Fruit fly (Drosophila melanogaster) whole organism, embryonic: Measurements from ENCODE around the gene RpS9.

Experiments
- Atf3 ChIP-seq: fragments of 200-800 bp; sonication (Bioruptor generic); optimal IDR thresholded peaks from 3 replicates; lab custom pipeline; 2016; ENCODE audit warnings: missing biosample characterization, missing genetic modification characterization
- Awh ChIP-seq: fragments of 200-800 bp; sonication (Bioruptor generic); IDR thresholded peaks from 2 replicates; pipeline ENCODE4, ENCODE4 v1.3.6; 2022; ENCODE audit warnings: missing biosample characterization, missing genetic modification characterization
- Bteb2 ChIP-seq: fragments of 200-800 bp; sonication (Bioruptor generic); optimal IDR thresholded peaks from 2 replicates; lab custom pipeline; 2016; ENCODE audit warnings: missing biosample characterization, missing genetic modification characterization
- C15 ChIP-seq: fragments of 200-800 bp; sonication (Bioruptor generic); IDR thresholded peaks from 3 replicates; pipeline ENCODE4 v1.3.6; 2022; ENCODE audit warnings: missing biosample characterization, missing genetic modification characterization
- CG11723 ChIP-seq: fragments of 200-800 bp; sonication (Bioruptor generic); optimal IDR thresholded peaks from 2 replicates; lab custom pipeline; 2017; ENCODE audit warnings: missing biosample characterization, mild to moderate bottlenecking, missing genetic modification characterization
- CG12219 ChIP-seq: fragments of 200-800 bp; sonication (Bioruptor generic); optimal IDR thresholded peaks from 3 replicates; lab custom pipeline; 2018; ENCODE audit warnings: missing biosample characterization, mild to moderate bottlenecking, missing genetic modification characterization
- CG1233 ChIP-seq: fragments of 200-800 bp; sonication (Bioruptor generic); optimal IDR thresholded peaks from 4 replicates; lab custom pipeline; 2018; ENCODE audit warnings: missing biosample characterization, mild to moderate bottlenecking, missing genetic modification characterization
- CG15011 ChIP-seq: fragments of 200-800 bp; sonication (Bioruptor generic); optimal IDR thresholded peaks from 3 replicates; lab custom pipeline; 2018; ENCODE audit warnings: missing biosample characterization, mild to moderate bottlenecking, missing genetic modification characterization
- CG16863 ChIP-seq: fragments of 200-800 bp; sonication (Bioruptor generic); optimal IDR thresholded peaks from 3 replicates; lab custom pipeline; 2016; ENCODE audit warnings: missing biosample characterization, missing genetic modification characterization
- CG17802 ChIP-seq: fragments of 200-800 bp; sonication (Bioruptor generic); optimal IDR thresholded peaks from 2 replicates; lab custom pipeline; 2018; ENCODE audit warnings: missing biosample characterization, mild to moderate bottlenecking, missing genetic modification characterization, moderate library complexity
- CG1832 ChIP-seq: fragments of 200-800 bp; sonication (Bioruptor generic); optimal IDR thresholded peaks from 2 replicates; lab custom pipeline; 2017; ENCODE audit warnings: missing biosample characterization, mild to moderate bottlenecking, missing genetic modification characterization, inconsistent platforms
- CG2129 ChIP-seq: fragments of 200-800 bp; sonication (Bioruptor generic); IDR thresholded peaks from 2 replicates; pipeline ENCODE4 v1.3.6; 2022; ENCODE audit warnings: missing biosample characterization, missing genetic modification characterization; ENCODE audit not compliant: partially characterized antibody
- CG3163 ChIP-seq: fragments of 200-800 bp; sonication (Bioruptor generic); optimal IDR thresholded peaks from 3 replicates; lab custom pipeline; 2016; ENCODE audit warnings: missing biosample characterization, missing genetic modification characterization
- CG33557 ChIP-seq: fragments of 200-800 bp; sonication (Bioruptor generic); optimal IDR thresholded peaks from 2 replicates; lab custom pipeline; 2019; ENCODE audit warnings: missing biosample characterization, mild to moderate bottlenecking, missing genetic modification characterization, moderate library complexity
- CG42726 ChIP-seq: fragments of 200-800 bp; sonication (Bioruptor generic); IDR thresholded peaks from 2 replicates; pipeline ENCODE4 v1.3.6; 2022; ENCODE audit warnings: missing biosample characterization, missing genetic modification characterization; ENCODE audit not compliant: partially characterized antibody
- CG4360 ChIP-seq: fragments of 200-800 bp; sonication (Bioruptor generic); IDR thresholded peaks from 2 replicates; pipeline ENCODE4 v1.3.6; 2022; ENCODE audit warnings: missing biosample characterization, missing genetic modification characterization
- CG5180 ChIP-seq: fragments of 200-800 bp; sonication (Bioruptor generic); optimal IDR thresholded peaks from 3 replicates; lab custom pipeline; 2017; ENCODE audit warnings: missing biosample characterization, missing genetic modification characterization, mild to moderate bottlenecking, moderate library complexity, missing genetic modification reagents
- CG6272 ChIP-seq: fragments of 200-800 bp; sonication (Bioruptor generic); IDR thresholded peaks from 2 replicates; pipeline ENCODE4 v1.3.6; 2022; ENCODE audit warnings: missing biosample characterization, missing genetic modification characterization
- CG7357 ChIP-seq: fragments of 200-800 bp; sonication (Bioruptor generic); IDR thresholded peaks from 3 replicates; pipeline ENCODE4 v1.3.6; 2022; ENCODE audit warnings: missing biosample characterization, missing genetic modification characterization
- CG8924 ChIP-seq: fragments of 200-800 bp; optimal IDR thresholded peaks from 3 replicates; lab custom pipeline; 2019; ENCODE audit warnings: missing biosample characterization, mild to moderate bottlenecking, missing genetic modification characterization, moderate library complexity
- CkIIα-i1 ChIP-seq: fragments of 200-800 bp; sonication (Bioruptor generic); IDR thresholded peaks from 2 replicates; pipeline ENCODE4 v1.3.6; 2022; ENCODE audit warnings: missing biosample characterization, missing genetic modification characterization
- CoRest ChIP-seq: fragments of 200-800 bp; sonication (Bioruptor generic); optimal IDR thresholded peaks from 3 replicates; lab custom pipeline; 2018; ENCODE audit warnings: missing biosample characterization, mild to moderate bottlenecking, missing genetic modification characterization, moderate library complexity
- Dek ChIP-seq: fragments of 200-800 bp; sonication (Bioruptor generic); optimal IDR thresholded peaks from 3 replicates; lab custom pipeline; 2019; ENCODE audit warnings: missing biosample characterization, mild to moderate bottlenecking, missing genetic modification characterization, moderate library complexity
- Doc3 ChIP-seq: fragments of 200-800 bp; sonication (Bioruptor generic); IDR thresholded peaks from 3 replicates; pipeline ENCODE4 v1.3.6; 2022; ENCODE audit warnings: missing biosample characterization, missing genetic modification characterization; ENCODE audit not compliant: partially characterized antibody
- ERR ChIP-seq: fragments of 200-800 bp; sonication (Bioruptor generic); optimal IDR thresholded peaks from 2 replicates; lab custom pipeline; 2016; ENCODE audit warnings: missing biosample characterization, missing genetic modification characterization
- HmgZ ChIP-seq: fragments of 200-800 bp; sonication (Bioruptor generic); optimal IDR thresholded peaks from 2 replicates; lab custom pipeline; 2018; ENCODE audit warnings: missing biosample characterization, mild to moderate bottlenecking, missing genetic modification characterization
- Hr3 ChIP-seq: fragments of 200-800 bp; sonication (Bioruptor generic); optimal IDR thresholded peaks from 3 replicates; lab custom pipeline; 2016; ENCODE audit warnings: missing biosample characterization, missing genetic modification characterization
- Lhr ChIP-seq: fragments of 200-800 bp; sonication (Bioruptor generic); optimal IDR thresholded peaks from 3 replicates; lab custom pipeline; 2017; ENCODE audit warnings: mild to moderate bottlenecking, missing biosample characterization, missing genetic modification reagents, missing genetic modification characterization
- Lpt ChIP-seq: fragments of >200 bp; optimal IDR thresholded peaks from 2 replicates; lab custom pipeline; 2018; ENCODE audit warnings: missing biosample characterization, missing genetic modification characterization
- MBD-R2 ChIP-seq: fragments of 200-800 bp; sonication (Bioruptor generic); IDR thresholded peaks from 2 replicates; pipeline ENCODE4 v1.3.6; 2022; ENCODE audit warnings: missing biosample characterization, missing genetic modification characterization
- Oaz ChIP-seq: fragments of 200-800 bp; sonication (Bioruptor generic); IDR thresholded peaks from 2 replicates; pipeline ENCODE4 v1.3.6; 2022; ENCODE audit warnings: missing biosample characterization, missing genetic modification characterization
- Side ChIP-seq: fragments of 200-800 bp; sonication (Bioruptor generic); optimal IDR thresholded peaks from 2 replicates; lab custom pipeline; 2016; ENCODE audit warnings: missing biosample characterization, missing genetic modification characterization
- Six4 ChIP-seq: fragments of 200-800 bp; sonication (Bioruptor generic); optimal IDR thresholded peaks from 2 replicates; lab custom pipeline; 2016; ENCODE audit warnings: missing biosample characterization, missing genetic modification characterization
- Spps ChIP-seq: fragments of 200-800 bp; sonication (Bioruptor generic); optimal IDR thresholded peaks from 2 replicates; lab custom pipeline; 2018; ENCODE audit warnings: missing biosample characterization, mild to moderate bottlenecking, missing genetic modification characterization
- Tbp ChIP-seq: fragments of >200 bp; optimal IDR thresholded peaks from 2 replicates; lab custom pipeline; 2018; ENCODE audit warnings: missing biosample characterization, missing genetic modification characterization
- bab2 ChIP-seq: fragments of 200-800 bp; sonication (Bioruptor generic); optimal IDR thresholded peaks from 2 replicates; lab custom pipeline; 2016; ENCODE audit warnings: missing biosample characterization, missing genetic modification characterization
- chif ChIP-seq, 2 experiments: fragments of 200-800 bp; sonication (Bioruptor generic); optimal IDR thresholded peaks; 3 replicates each; lab custom pipeline; 2016; ENCODE audit warnings: missing biosample characterization in 2 of 2, missing genetic modification characterization in 2 of 2
- chinmo ChIP-seq: fragments of 200-800 bp; sonication (Bioruptor generic); IDR thresholded peaks from 4 replicates; pipeline ENCODE4 v1.3.6; 2022; ENCODE audit warnings: missing biosample characterization, missing genetic modification characterization; ENCODE audit not compliant: partially characterized antibody
- ci ChIP-seq: fragments of 200-800 bp; sonication (Bioruptor generic); IDR thresholded peaks from 3 replicates; pipeline ENCODE4 v1.3.6; 2022; ENCODE audit warnings: missing biosample characterization, missing genetic modification characterization
- dpn ChIP-seq, 2 experiments: fragments of 200-800 bp; sonication (Bioruptor generic); optimal IDR thresholded peaks; 3 replicates each; lab custom pipeline; 2016; ENCODE audit warnings: missing biosample characterization in 2 of 2, missing genetic modification characterization in 2 of 2
- fd3F ChIP-seq: fragments of 200-800 bp; sonication (Bioruptor generic); optimal IDR thresholded peaks from 2 replicates; lab custom pipeline; 2018; ENCODE audit warnings: missing biosample characterization, mild to moderate bottlenecking, missing genetic modification characterization, moderate library complexity
- gfzf ChIP-seq: fragments of 200-800 bp; sonication (Bioruptor generic); optimal IDR thresholded peaks from 2 replicates; lab custom pipeline; 2016; ENCODE audit warnings: missing biosample characterization, mild to moderate bottlenecking, missing genetic modification characterization, moderate library complexity
- gsb-n ChIP-seq: fragments of 200-800 bp; sonication (Bioruptor generic); optimal IDR thresholded peaks from 3 replicates; lab custom pipeline; 2018; ENCODE audit warnings: missing biosample characterization, mild to moderate bottlenecking, missing genetic modification characterization
- h ChIP-seq: fragments of >200 bp; optimal IDR thresholded peaks from 2 replicates; lab custom pipeline; 2017
- pho ChIP-seq: fragments of 200-800 bp; sonication (Bioruptor generic); optimal IDR thresholded peaks from 2 replicates; lab custom pipeline; 2016; ENCODE audit warnings: missing biosample characterization, missing genetic modification characterization
- scrt ChIP-seq: fragments of 200-800 bp; sonication (Bioruptor generic); optimal IDR thresholded peaks from 2 replicates; lab custom pipeline; 2018; ENCODE audit warnings: missing biosample characterization, mild to moderate bottlenecking, missing genetic modification characterization, moderate library complexity
- sisA ChIP-seq: fragments of 200-800 bp; sonication (Bioruptor generic); IDR thresholded peaks from 2 replicates; pipeline ENCODE4 v1.3.6; 2022; ENCODE audit warnings: missing biosample characterization, missing genetic modification characterization
- tgo ChIP-seq: fragments of 200-800 bp; sonication (Bioruptor generic); IDR thresholded peaks from 3 replicates; pipeline ENCODE4 v1.3.6; 2022; ENCODE audit warnings: missing biosample characterization, missing genetic modification characterization
- tup ChIP-seq: fragments of 200-800 bp; sonication (Bioruptor generic); optimal IDR thresholded peaks from 2 replicates; lab custom pipeline; 2016; ENCODE audit warnings: missing biosample characterization, mild to moderate bottlenecking, missing genetic modification characterization, moderate library complexity
- unc-4 ChIP-seq: fragments of 200-800 bp; sonication (Bioruptor generic); IDR thresholded peaks from 2 replicates; pipeline ENCODE4 v1.3.6; 2022; ENCODE audit warnings: missing biosample characterization, missing genetic modification characterization; ENCODE audit not compliant: partially characterized antibody
- z ChIP-seq: fragments of 200-800 bp; sonication (Bioruptor generic); IDR thresholded peaks from 3 replicates; pipeline ENCODE4 v1.3.6; 2022; ENCODE audit warnings: missing biosample characterization, missing genetic modification characterization

Gene RpS9

DNA sequence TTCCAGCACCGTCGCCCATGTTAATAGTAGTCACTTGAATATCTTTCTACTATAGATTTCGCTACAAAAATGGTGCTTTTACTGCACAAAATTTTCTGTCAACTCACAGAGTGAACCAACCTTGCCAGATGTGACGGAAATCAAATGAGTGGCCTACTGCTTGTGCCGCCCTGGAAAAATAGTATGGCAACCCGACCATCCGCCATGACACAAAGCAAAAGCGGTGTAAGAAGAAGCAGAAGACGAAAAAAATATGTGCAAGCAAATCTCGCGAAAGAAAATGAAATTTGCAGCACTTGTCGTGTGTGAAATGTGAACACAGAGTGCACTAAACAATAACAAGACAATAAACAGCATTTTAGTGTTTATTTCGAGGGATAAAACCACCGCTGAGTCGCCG is 34.5 kb downstream of the RpS9 start, which contains the start of the genes Uch-L5 and Jarid2 (continued):
- TF ChIP-seq HmgZ (tag; lab: Kevin White, UChicago) (peak; percentile 63), CG12219 (GFP tag; lab: Kevin White, UChicago) (no peak), CG6272 (GFP tag; lab: Robert Waterston, UW) (no peak), Lhr (GFP tag; lab: Kevin White, UChicago) (peak; percentile 60), scrt (GFP tag; lab: Kevin White, UChicago) (no peak), gsb-n (tag; lab: Kevin White, UChicago) (no peak), chif (GFP tag; optimal IDR thresholded peaks at IDR 0.05; lab: Kevin White, UChicago) (peak; percentile 33 to 38), Lpt (GFP tag; lab: Kevin White, UChicago) (no peak), ci (GFP tag; lab: Robert Waterston, UW) (peak; percentile 79; the same call in 2 of the 3 replicates), Oaz (GFP tag; lab: Robert Waterston, UW) (no peak), Awh (GFP tag; lab: Robert Waterston, UW) (no peak), CG1233 (GFP tag; lab: Kevin White, UChicago) (peak; percentile 23), Dek (tag; lab: Kevin White, UChicago) (no peak), CG8924 (peak; percentile 58), CG42726 (GFP tag; lab: Robert Waterston, UW) (peak; percentile 67), gfzf (GFP tag; lab: Kevin White, UChicago) (peak; percentile 42), unc-4 (GFP tag; lab: Robert Waterston, UW) (0 out of 2 replicates have a peak, but pooled peaks have one; percentile 17), CG2129 (GFP tag; lab: Robert Waterston, UW) (no peak), h (lab: Kevin White, UChicago) (no peak), CG1832 (GFP tag; lab: Kevin White, UChicago) (no peak), Doc3 (no peak; the same call in 2 of the 3 replicates), CG3163 (GFP tag; lab: Kevin White, UChicago) (peak; percentile 40), fd3F (GFP tag; lab: Kevin White, UChicago) (no peak), CG15011 (GFP tag; lab: Kevin White, UChicago) (no peak), chinmo (GFP tag; lab: Robert Waterston, UW) (0 out of 4 replicates have a peak, but pooled peaks have one; percentile 7), bab2 (GFP tag; lab: Kevin White, UChicago) (peak; percentile 15), CG7357 (GFP tag; lab: Robert Waterston, UW) (no peak), CG4360 (peak; percentile 12), CG33557 (GFP tag; lab: Kevin White, UChicago) (peak; percentile 7), sisA (GFP tag; lab: Robert Waterston, UW) (peak; percentile 49), Six4 (GFP tag; lab: Kevin White, UChicago) (no peak), CG5180 (GFP tag; lab: Kevin White, UChicago) (no peak), CkIIα-i1 (GFP tag; lab: Robert Waterston, UW) (no peak), tgo (GFP tag; lab: Robert Waterston, UW) (no peak), Tbp (GFP tag; lab: Kevin White, UChicago) (no peak), pho (GFP tag; lab: Kevin White, UChicago) (peak; percentile 51), z (GFP tag; lab: Robert Waterston, UW) (no peak), Side (GFP tag; lab: Kevin White, UChicago) (peak; percentile 58), ERR (GFP tag; lab: Kevin White, UChicago) (peak; percentile 61), Bteb2 (no peak), CG16863 (peak; percentile 43), C15 (no peak), CoRest (peak; percentile 28), Hr3 (GFP tag; lab: Kevin White, UChicago) (no peak), Spps (tag; lab: Kevin White, UChicago) (no peak), CG11723 (no peak), MBD-R2 (GFP tag; lab: Robert Waterston, UW) (peak; percentile 95), tup (no peak), dpn (GFP tag; optimal IDR thresholded peaks at IDR 0.05; lab: Kevin White, UChicago) (peak; percentile 33 to 57), CG17802 (no peak), Atf3 (GFP tag; lab: Kevin White, UChicago) (peak; percentile 21)
